Worm (Caenorhabditis elegans) whole organism, young adult: ENCODE results near the gene ZK742.4.

ENCODE experiments used
- C06A6.2 ChIP-seq: fragments of 200-800 bp; sonication (Bioruptor generic); conservative IDR thresholded peaks from 2 replicates; pipeline ENCODE4 v1.3.6; 2022; ENCODE audit warnings: missing genetic modification characterization, missing compliant biosample characterization
- D2030.7 ChIP-seq: fragments of 200-800 bp; sonication (Bioruptor generic); IDR thresholded peaks from 2 replicates; pipeline ENCODE4 v1.3.6; 2022; ENCODE audit warnings: missing genetic modification reagents, missing genetic modification characterization, missing compliant biosample characterization
- F22D6.2 ChIP-seq: sonication (generic microtip); optimal IDR thresholded peaks from 2 replicates; lab custom pipeline; 2016; ENCODE audit warnings: mild to moderate bottlenecking, missing genetic modification characterization, missing compliant biosample characterization
- F55B11.4 ChIP-seq: sonication (generic microtip); optimal IDR thresholded peaks from 2 replicates; lab custom pipeline; 2016; ENCODE audit warnings: missing compliant biosample characterization, missing genetic modification characterization, borderline replicate concordance; ENCODE audit not compliant: insufficient read depth
- F57A8.1 ChIP-seq: fragments of 200-800 bp; sonication (Bioruptor generic); optimal IDR thresholded peaks from 2 replicates; lab custom pipeline; 2018; ENCODE audit warnings: mild to moderate bottlenecking, missing genetic modification characterization, moderate library complexity, missing compliant biosample characterization
- K11D2.4 ChIP-seq: fragments of 200-800 bp; sonication (Bioruptor generic); IDR thresholded peaks from 2 replicates; pipeline ENCODE4 v1.3.6; 2022; ENCODE audit warnings: missing genetic modification reagents, missing genetic modification characterization, missing compliant biosample characterization
- K12H6.12 ChIP-seq: fragments of 200-800 bp; sonication (Bioruptor generic); optimal IDR thresholded peaks from 2 replicates; lab custom pipeline; 2018; ENCODE audit warnings: mild to moderate bottlenecking, missing genetic modification characterization, missing compliant biosample characterization
- T07F8.4 ChIP-seq: sonication (generic microtip); optimal IDR thresholded peaks from 2 replicates; lab custom pipeline; 2016; ENCODE audit warnings: mild to moderate bottlenecking, missing genetic modification characterization, moderate library complexity, missing compliant biosample characterization
- Y53F4B.3 ChIP-seq: fragments of 200-800 bp; sonication (Bioruptor generic); IDR thresholded peaks from 2 replicates; pipeline ENCODE4 v1.3.6; 2022; ENCODE audit warnings: missing genetic modification reagents, missing genetic modification characterization, missing compliant biosample characterization
- Y56A3A.18 ChIP-seq: fragments of 200-800 bp; sonication (Bioruptor generic); IDR thresholded peaks from 2 replicates; pipeline ENCODE4 v1.3.6; 2022; ENCODE audit warnings: missing genetic modification reagents, missing genetic modification characterization, missing compliant biosample characterization
- Y67H2A.10 ChIP-seq: fragments of 200-800 bp; sonication (Bioruptor generic); conservative IDR thresholded peaks from 2 replicates; pipeline ENCODE4 v1.3.6; 2022; ENCODE audit warnings: missing genetic modification reagents, missing genetic modification characterization, missing compliant biosample characterization
- Y95B8A.8 ChIP-seq: fragments of 200-800 bp; sonication (Bioruptor generic); IDR thresholded peaks from 2 replicates; pipeline ENCODE4 v1.3.6; 2022; ENCODE audit warnings: missing genetic modification reagents, missing genetic modification characterization, missing compliant biosample characterization
- akir-1 ChIP-seq: fragments of 200-800 bp; sonication (Bioruptor generic); optimal IDR thresholded peaks from 2 replicates; lab custom pipeline; 2018; ENCODE audit warnings: mild to moderate bottlenecking, missing genetic modification characterization, moderate library complexity, missing compliant biosample characterization
- ama-1 ChIP-seq, 3 experiments: fragments of 150-350 bp in 1 of 3; sonication (generic microtip) in 2 of 3; optimal IDR thresholded peaks; 2 replicates each; lab custom pipeline; 2014 to 2018; ENCODE audit warnings: missing biosample characterization in 2 of 3, missing genetic modification characterization in 2 of 3, missing genetic modification reagents in 2 of 3
- aptf-2 ChIP-seq: fragments of 200-800 bp; sonication (Bioruptor generic); conservative IDR thresholded peaks from 2 replicates; pipeline ENCODE4 v1.3.6; 2022; ENCODE audit warnings: missing genetic modification reagents, missing genetic modification characterization, missing compliant biosample characterization
- aptf-3 ChIP-seq: fragments of 200-800 bp; sonication (Bioruptor generic); IDR thresholded peaks from 2 replicates; pipeline ENCODE4 v1.3.6; 2022; ENCODE audit warnings: missing genetic modification characterization, missing compliant biosample characterization
- athp-1 ChIP-seq: sonication (generic microtip); optimal IDR thresholded peaks from 2 replicates; lab custom pipeline; 2017; ENCODE audit warnings: mild to moderate bottlenecking, missing genetic modification characterization, missing compliant biosample characterization
- attf-6 ChIP-seq: fragments of 200-800 bp; sonication (Bioruptor generic); IDR thresholded peaks from 2 replicates; pipeline ENCODE4 v1.3.6; 2022; ENCODE audit warnings: missing genetic modification reagents, missing genetic modification characterization, missing compliant biosample characterization
- cebp-2 ChIP-seq: fragments of 200-800 bp; sonication (Bioruptor generic); IDR thresholded peaks from 2 replicates; pipeline ENCODE4 v1.3.6; 2022; ENCODE audit warnings: missing genetic modification characterization, missing compliant biosample characterization
- ceh-91 ChIP-seq: fragments of 200-800 bp; sonication (Bioruptor generic); IDR thresholded peaks from 2 replicates; pipeline ENCODE4 v1.3.6; 2022; ENCODE audit warnings: missing genetic modification reagents, missing genetic modification characterization, missing compliant biosample characterization
- dox-1 ChIP-seq: fragments of 200-800 bp; sonication (Bioruptor generic); IDR thresholded peaks from 2 replicates; pipeline ENCODE4 v1.3.6; 2022; ENCODE audit warnings: missing genetic modification reagents, missing genetic modification characterization, missing compliant biosample characterization
- dpff-1 ChIP-seq: sonication (generic microtip); optimal IDR thresholded peaks from 2 replicates; lab custom pipeline; 2017; ENCODE audit warnings: mild to moderate bottlenecking, missing genetic modification characterization, missing compliant biosample characterization
- efl-1 ChIP-seq: fragments of 150-350 bp; optimal IDR thresholded peaks from 2 replicates; lab custom pipeline; 2014; ENCODE audit warnings: missing biosample characterization, missing genetic modification reagents, missing genetic modification characterization
- ets-4 ChIP-seq: fragments of 200-800 bp; sonication (Bioruptor generic); optimal IDR thresholded peaks from 2 replicates; lab custom pipeline; 2018; ENCODE audit warnings: mild to moderate bottlenecking, missing genetic modification characterization, missing compliant biosample characterization
- fkh-3 ChIP-seq: sonication (generic microtip); optimal IDR thresholded peaks from 2 replicates; lab custom pipeline; 2016; ENCODE audit warnings: mild to moderate bottlenecking, missing genetic modification characterization, missing compliant biosample characterization
- him-1 ChIP-seq: sonication (generic microtip); optimal IDR thresholded peaks from 2 replicates; lab custom pipeline; 2016; ENCODE audit warnings: missing genotype, missing genetic modification reagents, missing genetic modification characterization, missing compliant biosample characterization
- hlh-12 ChIP-seq: sonication (generic microtip); optimal IDR thresholded peaks from 2 replicates; lab custom pipeline; 2016; ENCODE audit warnings: missing genetic modification characterization, missing compliant biosample characterization
- hmg-1.2 ChIP-seq: fragments of 200-800 bp; sonication (Bioruptor generic); IDR thresholded peaks from 2 replicates; pipeline ENCODE4 v1.3.6; 2022; ENCODE audit warnings: missing genetic modification reagents, missing genetic modification characterization, missing compliant biosample characterization
- lag-1 ChIP-seq: fragments of 200-800 bp; sonication (Bioruptor generic); IDR thresholded peaks from 2 replicates; pipeline ENCODE4 v1.3.6; 2022; ENCODE audit warnings: missing genetic modification reagents, missing genetic modification characterization, missing compliant biosample characterization
- lin-35 ChIP-seq, 3 experiments: fragments of 150-350 bp in 2 of 3; sonication (generic microtip) in 1 of 3; optimal IDR thresholded peaks; 2 replicates each; lab custom pipeline; 2014 to 2018; ENCODE audit warnings: missing biosample characterization in 3 of 3, missing genetic modification characterization in 3 of 3, missing genetic modification reagents in 3 of 3
- lin-40 ChIP-seq: sonication (generic microtip); optimal IDR thresholded peaks from 2 replicates; lab custom pipeline; 2016; ENCODE audit warnings: missing genetic modification characterization, mild to moderate bottlenecking, missing compliant biosample characterization, missing genotype, missing genetic modification reagents
- lir-1 ChIP-seq: fragments of 200-800 bp; sonication (Bioruptor generic); conservative IDR thresholded peaks from 2 replicates; pipeline ENCODE4 v1.3.6; 2022; ENCODE audit warnings: missing genetic modification reagents, missing genetic modification characterization, missing compliant biosample characterization
- lsl-1 ChIP-seq: fragments of 200-800 bp; sonication (Bioruptor generic); optimal IDR thresholded peaks from 2 replicates; lab custom pipeline; 2018; ENCODE audit warnings: mild to moderate bottlenecking, missing genetic modification characterization, moderate library complexity, missing compliant biosample characterization
- madf-6 ChIP-seq: fragments of 200-800 bp; sonication (Bioruptor generic); IDR thresholded peaks from 2 replicates; pipeline ENCODE4 v1.3.6; 2022; ENCODE audit warnings: missing genetic modification reagents, missing genetic modification characterization, missing compliant biosample characterization
- mcd-1 ChIP-seq: fragments of 200-800 bp; sonication (Bioruptor generic); IDR thresholded peaks from 2 replicates; pipeline ENCODE4 v1.3.6; 2022; ENCODE audit warnings: missing genetic modification reagents, missing genetic modification characterization, missing compliant biosample characterization
- mel-28 ChIP-seq: sonication (generic microtip); optimal IDR thresholded peaks from 2 replicates; lab custom pipeline; 2016; ENCODE audit warnings: borderline replicate concordance, mild to moderate bottlenecking, missing genetic modification characterization, missing compliant biosample characterization
- nhr-120 ChIP-seq: fragments of 200-800 bp; sonication (Bioruptor generic); IDR thresholded peaks from 2 replicates; pipeline ENCODE4 v1.3.6; 2022; ENCODE audit warnings: missing genetic modification characterization, missing compliant biosample characterization
- rec-8 ChIP-seq, 2 experiments: sonication (generic microtip); optimal IDR thresholded peaks; 2 replicates each; lab custom pipeline; 2016; ENCODE audit warnings: mild to moderate bottlenecking in 2 of 2, missing genetic modification characterization in 2 of 2, missing genetic modification reagents in 2 of 2, missing genotype in 2 of 2, missing biosample characterization in 1 of 2, missing compliant biosample characterization in 1 of 2, moderate library complexity in 1 of 2
- repo-1 ChIP-seq: sonication (generic microtip); optimal IDR thresholded peaks from 2 replicates; lab custom pipeline; 2017; ENCODE audit warnings: mild to moderate bottlenecking, missing genetic modification characterization, missing compliant biosample characterization
- sea-2 ChIP-seq: fragments of 200-800 bp; sonication (Bioruptor generic); IDR thresholded peaks from 2 replicates; pipeline ENCODE4 v1.3.6; 2022; ENCODE audit warnings: missing genetic modification characterization, missing compliant biosample characterization
- snpc-3.4 ChIP-seq: sonication (generic microtip); optimal IDR thresholded peaks from 2 replicates; lab custom pipeline; 2017; ENCODE audit warnings: missing genetic modification characterization, mild to moderate bottlenecking, missing compliant biosample characterization, antibody characterized with exemption, moderate library complexity, missing genotype, missing genetic modification reagents
- somi-1 ChIP-seq: fragments of 200-800 bp; sonication (Bioruptor generic); optimal IDR thresholded peaks from 2 replicates; lab custom pipeline; 2018; ENCODE audit warnings: mild to moderate bottlenecking, missing genetic modification characterization, missing compliant biosample characterization
- tbp1 ChIP-seq: fragments of 200-800 bp; sonication (Bioruptor generic); optimal IDR thresholded peaks from 2 replicates; lab custom pipeline; 2018; ENCODE audit warnings: mild to moderate bottlenecking, missing genetic modification characterization, missing compliant biosample characterization
- tbx-9 ChIP-seq: sonication (generic microtip); optimal IDR thresholded peaks from 2 replicates; lab custom pipeline; 2016; ENCODE audit warnings: borderline replicate concordance, missing genetic modification characterization, inconsistent platforms, missing compliant biosample characterization
- zim-3 ChIP-seq: sonication (generic microtip); optimal IDR thresholded peaks from 2 replicates; lab custom pipeline; 2017; ENCODE audit warnings: mild to moderate bottlenecking, missing genetic modification characterization, moderate library complexity, missing compliant biosample characterization
- ztf-18 ChIP-seq: sonication (generic microtip); optimal IDR thresholded peaks from 2 replicates; lab custom pipeline; 2016; ENCODE audit warnings: missing genotype, mild to moderate bottlenecking, missing genetic modification characterization, missing compliant biosample characterization
- ztf-22 ChIP-seq: fragments of 200-800 bp; sonication (Bioruptor generic); optimal IDR thresholded peaks from 2 replicates; lab custom pipeline; 2018; ENCODE audit warnings: mild to moderate bottlenecking, missing genetic modification characterization, moderate library complexity, missing compliant biosample characterization
- ztf-26 ChIP-seq: sonication (generic microtip); optimal IDR thresholded peaks from 2 replicates; lab custom pipeline; 2017; ENCODE audit warnings: missing genetic modification characterization, missing compliant biosample characterization
- ztf-3 ChIP-seq: fragments of 200-800 bp; sonication (Bioruptor generic); optimal IDR thresholded peaks from 2 replicates; lab custom pipeline; 2018; ENCODE audit warnings: mild to moderate bottlenecking, missing genetic modification characterization, missing compliant biosample characterization

ZK742.4 gene

ce11 chrV:7854603-7855002 is 43.0 kb upstream of the ZK742.4 start, which contains the start of the genes C37C3.9 and C37C3.18 (continued):
- no peak for TF ChIP-seq efl-1
- TF ChIP-seq rec-8 (tag; optimal IDR thresholded peaks at IDR 0.05; lab: Kevin White, UChicago) = no peak
- no peak for TF ChIP-seq fkh-3 (tag; lab: Kevin White, UChicago)
- no peak for TF ChIP-seq ama-1 (optimal IDR thresholded peaks at IDR 0.05; lab: Kevin White, UChicago)
- TF ChIP-seq ama-1 (GFP tag; optimal IDR thresholded peaks at IDR 0.05; lab: Kevin White, UChicago) = no peak
- TF ChIP-seq F55B11.4 = no peak
- TF ChIP-seq hmg-1.2 (GFP tag; lab: Robert Waterston, UW) = peak; percentile 96
- TF ChIP-seq Y95B8A.8 (GFP tag; lab: Robert Waterston, UW) = 0 out of 2 replicates have a peak, but pooled peaks have one; percentile 6
- TF ChIP-seq ceh-91 (GFP tag; lab: Robert Waterston, UW) = no peak
- no peak for TF ChIP-seq F22D6.2 (tag; lab: Kevin White, UChicago)
- TF ChIP-seq F57A8.1 (GFP tag; lab: Kevin White, UChicago) = no peak
- TF ChIP-seq repo-1 (tag; lab: Kevin White, UChicago) = peak; percentile 50
- no peak for TF ChIP-seq athp-1 (tag; lab: Kevin White, UChicago)
- no peak for TF ChIP-seq lin-35 (GFP tag; optimal IDR thresholded peaks at IDR 0.05; lab: Kevin White, UChicago)
- no peak for TF ChIP-seq Y53F4B.3
- no peak for TF ChIP-seq ztf-26
- TF ChIP-seq hlh-12 (tag; lab: Kevin White, UChicago) = no peak
- TF ChIP-seq ets-4 = peak; percentile 21
- TF ChIP-seq zim-3 (tag; lab: Kevin White, UChicago) = no peak
- no peak for TF ChIP-seq T07F8.4 (tag; lab: Kevin White, UChicago)
- peak; percentile 16 for TF ChIP-seq ztf-22
- TF ChIP-seq C06A6.2 (GFP tag; lab: Robert Waterston, UW) = no peak
- no peak for TF ChIP-seq ztf-3 (GFP tag; lab: Kevin White, UChicago)
- TF ChIP-seq aptf-3 (GFP tag; lab: Robert Waterston, UW) = no peak
- TF ChIP-seq mcd-1 (GFP tag; lab: Robert Waterston, UW) = peak; percentile 44; the same call in 1 of the 2 replicates
- no peak for TF ChIP-seq lsl-1
- TF ChIP-seq snpc-3.4 = no peak
- peak; percentile 38; the same call in 1 of the 2 replicates for TF ChIP-seq K11D2.4 (GFP tag; lab: Robert Waterston, UW)
- TF ChIP-seq K12H6.12 (tag; lab: Kevin White, UChicago) = peak; percentile 62
- TF ChIP-seq lag-1 = no peak
- TF ChIP-seq ztf-18 (tag; lab: Kevin White, UChicago) = no peak
- no peak; the same call in 1 of the 2 replicates for TF ChIP-seq Y56A3A.18
- peak; percentile 5; the same call in 1 of the 2 replicates for TF ChIP-seq madf-6 (GFP tag; lab: Robert Waterston, UW)
- TF ChIP-seq dox-1 = peak; percentile 82
- peak; percentile 48 for TF ChIP-seq lin-40
- TF ChIP-seq dpff-1 (tag; lab: Kevin White, UChicago) = no peak
- no peak for TF ChIP-seq him-1 (tag; lab: Kevin White, UChicago)
- TF ChIP-seq Y67H2A.10 = no peak
- TF ChIP-seq attf-6 (GFP tag; lab: Robert Waterston, UW) = no peak
- no peak for TF ChIP-seq lir-1
- TF ChIP-seq aptf-2 (GFP tag; lab: Robert Waterston, UW) = no peak
- TF ChIP-seq mel-28 (tag; lab: Kevin White, UChicago) = peak; percentile 27
- peak; percentile 50 for TF ChIP-seq somi-1 (GFP tag; lab: Kevin White, UChicago)
- no peak for TF ChIP-seq nhr-120
- no peak for TF ChIP-seq sea-2
- TF ChIP-seq D2030.7 (GFP tag; lab: Robert Waterston, UW) = no peak
- no peak for TF ChIP-seq cebp-2
- TF ChIP-seq akir-1 = peak; percentile 50
- no peak for TF ChIP-seq tbx-9
- peak; percentile 26 for TF ChIP-seq tbp1
